Fruit fly (Drosophila melanogaster): ENCODE measurements around the gene Tsp.

Tsp gene

DNA sequence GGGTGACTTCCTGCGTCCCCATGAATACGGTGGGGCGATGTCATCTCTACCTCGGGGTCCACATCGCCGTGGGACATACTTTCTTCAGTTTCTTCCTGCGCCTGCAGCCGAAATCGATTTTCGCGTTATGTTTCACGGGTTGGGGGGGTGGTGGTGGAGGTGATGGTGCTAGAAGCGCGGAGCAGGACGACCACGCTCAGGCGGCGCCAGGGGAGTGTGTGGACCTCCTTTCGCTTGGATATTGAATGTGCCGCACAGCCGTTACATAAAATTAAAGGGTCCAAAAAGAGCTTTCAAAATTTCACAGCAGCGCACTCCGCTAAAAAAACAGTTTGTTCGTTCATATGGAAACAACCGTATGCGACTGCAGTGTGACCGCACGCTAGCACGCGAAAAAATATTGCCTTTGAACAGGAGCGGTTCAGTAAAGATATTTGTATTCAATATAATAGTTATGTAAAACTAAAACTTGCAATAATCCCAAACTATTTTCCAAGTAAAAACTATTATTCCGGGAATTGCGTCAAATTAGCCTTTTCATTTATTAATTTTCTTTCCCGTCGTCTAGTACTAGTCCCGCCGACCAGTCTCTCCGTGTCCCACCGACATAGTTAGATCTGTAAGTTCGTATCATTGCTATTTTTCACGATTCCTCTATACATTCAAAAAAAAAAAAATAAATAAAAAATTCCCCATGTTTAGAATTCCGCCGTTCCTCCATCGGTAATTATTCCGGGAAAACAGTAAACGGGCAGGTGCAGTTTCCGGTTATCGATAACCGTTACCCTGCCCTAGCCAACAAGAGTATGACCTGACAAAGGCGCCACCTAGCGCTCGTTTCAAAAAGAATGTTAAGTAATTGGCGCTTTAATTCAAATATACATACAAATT is 24.6 kb downstream of the Tsp start, which contains the start of gene Nhe3 (continued):
- TF ChIP-seq NC2α (GFP tag; optimal IDR thresholded peaks at IDR 0.05): peak; percentile 58
- TF ChIP-seq ftz-f1 (GFP tag; optimal IDR thresholded peaks at IDR 0.05): no peak
- no peak for TF ChIP-seq usp (GFP tag; optimal IDR thresholded peaks at IDR 0.05)

- peak in 1 of 2 experiments; percentile 39 for TF ChIP-seq Pdp1 (GFP tag; optimal IDR thresholded peaks at IDR 0.05)
- TF ChIP-seq CG16813 (GFP tag; IDR thresholded peaks at IDR 0.05; ENCODE audit: partially characterized antibody): no peak
- no peak for TF ChIP-seq HHEX (GFP tag; optimal IDR thresholded peaks at IDR 0.05)
- TF ChIP-seq otp (GFP tag; IDR thresholded peaks at IDR 0.05): 0 out of 3 replicates have a peak, but pooled peaks have one; percentile 41
- no peak for TF ChIP-seq Antp (GFP tag; optimal IDR thresholded peaks at IDR 0.05)
- peak; percentile 19 for TF ChIP-seq B-H2 (GFP tag; optimal IDR thresholded peaks at IDR 0.05)
- TF ChIP-seq sug (tag; optimal IDR thresholded peaks at IDR 0.05): peak; percentile 61
- no peak for TF ChIP-seq dpn (GFP tag; optimal IDR thresholded peaks at IDR 0.05)
- TF ChIP-seq mirr (GFP tag; optimal IDR thresholded peaks at IDR 0.05): peak; percentile 71
- TF ChIP-seq Eip74EF (GFP tag; optimal IDR thresholded peaks at IDR 0.05): no peak
- no peak for TF ChIP-seq CG5180 (GFP tag; optimal IDR thresholded peaks at IDR 0.05)
- no peak for TF ChIP-seq tio (GFP tag; optimal IDR thresholded peaks at IDR 0.05)
- TF ChIP-seq Med (GFP tag): peak; percentile 28
- peak; percentile 18 for TF ChIP-seq CG13296 (GFP tag; optimal IDR thresholded peaks at IDR 0.05)
- no peak for TF ChIP-seq Optix (GFP tag; IDR thresholded peaks at IDR 0.05)
- TF ChIP-seq CG15514 (GFP tag; optimal IDR thresholded peaks at IDR 0.05): peak; percentile 71
- TF ChIP-seq CG34376 (GFP tag; optimal IDR thresholded peaks at IDR 0.05): peak; percentile 74
- peak; percentile 87 for TF ChIP-seq exex (tag; optimal IDR thresholded peaks at IDR 0.05)
- no peak for TF ChIP-seq Abd-B (GFP tag; optimal IDR thresholded peaks at IDR 0.05)
These were observed 26.0 kb downstream of the Tsp start for dm6 chr2L:6682909-6683308.

DNA sequence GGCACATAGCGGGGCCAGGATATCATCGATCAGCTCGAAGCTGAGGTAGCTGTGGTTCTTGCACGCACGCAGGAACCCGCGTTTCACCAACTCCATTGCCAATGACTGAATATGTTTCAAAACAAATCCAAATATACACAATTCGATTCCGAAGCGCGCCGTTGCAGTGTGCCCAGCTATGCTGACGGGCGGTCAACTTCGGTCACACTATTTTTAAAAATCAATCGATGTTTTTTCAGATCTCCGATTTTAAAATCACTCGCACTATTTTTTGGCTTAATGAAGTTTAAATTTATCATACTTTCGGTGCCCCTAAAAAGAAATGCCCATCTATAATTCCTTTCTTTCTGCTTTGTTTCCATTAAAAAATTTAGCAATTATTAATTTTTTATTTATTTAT is 31.4 kb downstream of the Tsp start, which contains the start of gene Nse1:
Gene Nse1, minus strand, starts transcription at position 173 of the 400 bp plus-strand sequence.
- TF ChIP-seq CG2116 (GFP tag; optimal IDR thresholded peaks at IDR 0.05) (peak; percentile 39), CG14860 (GFP tag; IDR thresholded peaks at IDR 0.05; ENCODE audit: partially characterized antibody) (peak; percentile 17; the same call in 1 of the 3 replicates), CG6254 (GFP tag; optimal IDR thresholded peaks at IDR 0.05) (no peak), hbn (GFP tag; IDR thresholded peaks at IDR 0.05; ENCODE audit: partially characterized antibody) (peak; percentile 75), CG34224 (GFP tag; IDR thresholded peaks at IDR 0.05; ENCODE audit: partially characterized antibody) (peak; percentile 78), tin (GFP tag; optimal IDR thresholded peaks at IDR 0.05) (no peak), prd (optimal IDR thresholded peaks at IDR 0.05) (no peak), prd (GFP tag; IDR thresholded peaks at IDR 0.05) (no peak), YL-1 (GFP tag; optimal IDR thresholded peaks at IDR 0.05) (peak; percentile 37), CG15514 (GFP tag; optimal IDR thresholded peaks at IDR 0.05) (peak; percentile 42), CG9797 (GFP tag; optimal IDR thresholded peaks at IDR 0.05) (peak; percentile 81), Bgb (GFP tag; IDR thresholded peaks at IDR 0.05; ENCODE audit: partially characterized antibody) (peak; percentile 83), Sin3A (optimal IDR thresholded peaks at IDR 0.05) (peak; percentile 32), BEAF-32 (GFP tag; optimal IDR thresholded peaks at IDR 0.05) (peak; percentile 79), onecut (GFP tag; IDR thresholded peaks at IDR 0.05) (peak; percentile 52), CG16815 (GFP tag; optimal IDR thresholded peaks at IDR 0.05) (no peak), cad (GFP tag; optimal IDR thresholded peaks at IDR 0.05) (no peak), gsb (GFP tag; IDR thresholded peaks at IDR 0.05) (no peak), B-H2 (GFP tag; optimal IDR thresholded peaks at IDR 0.05) (no peak), dmrt11E (tag; optimal IDR thresholded peaks at IDR 0.05) (no peak), nerfin-2 (GFP tag; IDR thresholded peaks at IDR 0.05; ENCODE audit: partially characterized antibody) (0 out of 2 replicates have a peak, but pooled peaks have one; percentile 36), crc (GFP tag; optimal IDR thresholded peaks at IDR 0.05) (no peak), CG6791 (GFP tag; IDR thresholded peaks at IDR 0.05; ENCODE audit: partially characterized antibody) (peak; percentile 75), CG18764 (GFP tag; optimal IDR thresholded peaks at IDR 0.05) (no peak), ham (GFP tag; IDR thresholded peaks at IDR 0.05) (no peak), Dp (GFP tag; optimal IDR thresholded peaks at IDR 0.05) (peak; percentile 94)
